Fruit fly (Drosophila melanogaster) whole organism, pupa: ENCODE results near the gene CG31804.

ENCODE experiments used
- CG10348 ChIP-seq: fragments of 200-800 bp; sonication (Bioruptor generic); IDR thresholded peaks from 2 replicates; pipeline ENCODE4 v1.3.6; 2022; ENCODE audit warnings: missing biosample characterization, missing genetic modification characterization
- CG12605 ChIP-seq: fragments of 200-800 bp; sonication (Bioruptor generic); IDR thresholded peaks from 2 replicates; pipeline ENCODE4 v1.3.6; 2022; ENCODE audit warnings: missing biosample characterization, missing genetic modification characterization
- CG13204 ChIP-seq: fragments of 200-800 bp; sonication (Bioruptor generic); optimal IDR thresholded peaks from 2 replicates; lab custom pipeline; 2018; ENCODE audit warnings: missing biosample characterization, mild to moderate bottlenecking, missing genetic modification characterization, moderate library complexity
- CG14655 ChIP-seq: fragments of 200-800 bp; sonication (Bioruptor generic); optimal IDR thresholded peaks from 3 replicates; lab custom pipeline; 2017; ENCODE audit warnings: mild to moderate bottlenecking, missing biosample characterization, missing genetic modification reagents, missing genetic modification characterization
- CG34367 ChIP-seq: fragments of 200-800 bp; sonication (Bioruptor generic); optimal IDR thresholded peaks from 2 replicates; lab custom pipeline; 2018; ENCODE audit warnings: missing biosample characterization, mild to moderate bottlenecking, missing genetic modification characterization
- CG8159 ChIP-seq: fragments of 200-800 bp; sonication (Bioruptor generic); optimal IDR thresholded peaks from 3 replicates; lab custom pipeline; 2018; ENCODE audit warnings: missing biosample characterization, mild to moderate bottlenecking, missing genetic modification characterization, moderate library complexity
- CG8301 ChIP-seq: fragments of 200-800 bp; sonication (Bioruptor generic); optimal IDR thresholded peaks from 2 replicates; lab custom pipeline; 2018; ENCODE audit warnings: missing biosample characterization, mild to moderate bottlenecking, missing genetic modification characterization
- CG9948 ChIP-seq: fragments of 200-800 bp; sonication (Bioruptor generic); optimal IDR thresholded peaks from 2 replicates; lab custom pipeline; 2018; ENCODE audit warnings: missing biosample characterization, mild to moderate bottlenecking, missing genetic modification characterization, moderate library complexity
- EcR ChIP-seq: fragments of 200-800 bp; sonication (Bioruptor generic); optimal IDR thresholded peaks from 3 replicates; lab custom pipeline; 2019; ENCODE audit warnings: missing biosample characterization, missing genetic modification characterization, mild to moderate bottlenecking, moderate library complexity, missing genetic modification reagents
- Pif1A ChIP-seq: fragments of 200-800 bp; sonication (Bioruptor generic); optimal IDR thresholded peaks from 3 replicates; lab custom pipeline; 2016; ENCODE audit warnings: missing biosample characterization, missing genetic modification characterization
- Pif1B ChIP-seq: fragments of 200-800 bp; sonication (Bioruptor generic); optimal IDR thresholded peaks from 3 replicates; lab custom pipeline; 2016; ENCODE audit warnings: missing biosample characterization, missing genetic modification characterization
- Snoo ChIP-seq: fragments of 200-800 bp; sonication (Bioruptor generic); optimal IDR thresholded peaks from 3 replicates; lab custom pipeline; 2017; ENCODE audit warnings: missing biosample characterization, mild to moderate bottlenecking, missing genetic modification characterization, inconsistent platforms
- rn ChIP-seq: fragments of 200-800 bp; sonication (Bioruptor generic); IDR thresholded peaks from 2 replicates; pipeline ENCODE4 v1.3.6; 2022; ENCODE audit warnings: missing biosample characterization, missing genetic modification characterization

- no peak for TF ChIP-seq CG14655 (GFP tag; lab: Kevin White, UChicago)
- no peak for TF ChIP-seq CG9948 (tag; lab: Kevin White, UChicago)
- TF ChIP-seq CG8301 (tag; lab: Kevin White, UChicago): no peak
- TF ChIP-seq CG34367 (tag; lab: Kevin White, UChicago): no peak
- no peak for TF ChIP-seq rn
- peak; percentile 16 for TF ChIP-seq CG12605 (GFP tag; lab: Robert Waterston, UW)
- no peak for TF ChIP-seq Snoo (tag; lab: Kevin White, UChicago)
- TF ChIP-seq CG13204 (GFP tag; lab: Kevin White, UChicago): no peak
- TF ChIP-seq Pif1B: no peak
- TF ChIP-seq CG10348 (GFP tag; lab: Robert Waterston, UW): no peak
- no peak for TF ChIP-seq EcR (GFP tag; lab: Kevin White, UChicago)
- no peak for TF ChIP-seq CG8159 (tag; lab: Kevin White, UChicago)
- no peak for TF ChIP-seq Pif1A (GFP tag; lab: Kevin White, UChicago)
Measured at dm6 chr2L:17384331-17385220, 21.3 kb downstream of the CG31804 start, which contains the start of gene CLIP-190.
